Fruit fly (Drosophila melanogaster): Measurements from ENCODE around the gene CG31715.

The CG31715 gene

dm6 chr2L:10299810-10300147 lies 41.6 kb upstream of the CG31715 start, which contains the start of gene CYLD (continued):
- TF ChIP-seq Lpt (GFP tag; optimal IDR thresholded peaks at IDR 0.05): no peak
- TF ChIP-seq scrt (GFP tag; optimal IDR thresholded peaks at IDR 0.05): no peak
- TF ChIP-seq Doc2 (GFP tag; IDR thresholded peaks at IDR 0.05): no peak
- TF ChIP-seq CG17186 (GFP tag; optimal IDR thresholded peaks at IDR 0.05): no peak
- no peak for TF ChIP-seq Awh (GFP tag; IDR thresholded peaks at IDR 0.05)
- peak; percentile 63 for TF ChIP-seq Nf-YC (tag; optimal IDR thresholded peaks at IDR 0.05)
- no peak for TF ChIP-seq CG33213 (GFP tag; optimal IDR thresholded peaks at IDR 0.05)
- no peak for TF ChIP-seq run (tag; optimal IDR thresholded peaks at IDR 0.05)
- no peak for TF ChIP-seq cg (GFP tag; optimal IDR thresholded peaks at IDR 0.05)
- peak; percentile 60 for TF ChIP-seq CG4820 (GFP tag; optimal IDR thresholded peaks at IDR 0.05)
- TF ChIP-seq eve (GFP tag; optimal IDR thresholded peaks at IDR 0.05): no peak
- peak; percentile 89 for TF ChIP-seq gem (tag; optimal IDR thresholded peaks at IDR 0.05)
- TF ChIP-seq CoRest (tag; optimal IDR thresholded peaks at IDR 0.05): peak; percentile 74
- no peak for TF ChIP-seq hbn (GFP tag; IDR thresholded peaks at IDR 0.05; ENCODE audit: partially characterized antibody)
- no peak for TF ChIP-seq CG4854 (GFP tag; optimal IDR thresholded peaks at IDR 0.05)
- no peak for TF ChIP-seq Jarid2 (GFP tag; optimal IDR thresholded peaks at IDR 0.05)
- peak; percentile 67 for TF ChIP-seq CG2116 (GFP tag; optimal IDR thresholded peaks at IDR 0.05)
- TF ChIP-seq CG3995 (GFP tag; optimal IDR thresholded peaks at IDR 0.05): no peak
- TF ChIP-seq Atf-2 (GFP tag; optimal IDR thresholded peaks at IDR 0.05): no peak
- TF ChIP-seq Rx (GFP tag; IDR thresholded peaks at IDR 0.05): no peak
- TF ChIP-seq CG5245 (GFP tag; optimal IDR thresholded peaks at IDR 0.05): peak; percentile 44
- TF ChIP-seq ash1 (GFP tag; optimal IDR thresholded peaks at IDR 0.05): no peak
- TF ChIP-seq Dbx (GFP tag; IDR thresholded peaks at IDR 0.05): peak; percentile 57; the same call in 1 of the 3 replicates
- TF ChIP-seq CG10274 (GFP tag; optimal IDR thresholded peaks at IDR 0.05): no peak
- TF ChIP-seq ssp (GFP tag; IDR thresholded peaks at IDR 0.05): no peak
- peak; percentile 46 for TF ChIP-seq Asciz (GFP tag; optimal IDR thresholded peaks at IDR 0.05)
- TF ChIP-seq CG11696 (GFP tag; IDR thresholded peaks at IDR 0.05): peak; percentile 40; the same call in 1 of the 2 replicates
- no peak for TF ChIP-seq CG9876 (GFP tag; optimal IDR thresholded peaks at IDR 0.05)
- TF ChIP-seq Dfd (GFP tag; optimal IDR thresholded peaks at IDR 0.05): no peak
- TF ChIP-seq Xbp1 (GFP tag; optimal IDR thresholded peaks at IDR 0.05): peak; percentile 77
- no peak for TF ChIP-seq D (optimal IDR thresholded peaks at IDR 0.05)
- TF ChIP-seq D (GFP tag; optimal IDR thresholded peaks at IDR 0.05): peak; percentile 29
- peak; percentile 75 for TF ChIP-seq CG14710 (tag; optimal IDR thresholded peaks at IDR 0.05)
- no peak for TF ChIP-seq CG11560 (tag; IDR thresholded peaks at IDR 0.05)
- TF ChIP-seq sd (tag; optimal IDR thresholded peaks at IDR 0.05): peak; percentile 65
- TF ChIP-seq seq (GFP tag; IDR thresholded peaks at IDR 0.05): peak; percentile 41; the same call in 1 of the 2 replicates
- peak; percentile 72 for TF ChIP-seq CG9727 (GFP tag; optimal IDR thresholded peaks at IDR 0.05)
- TF ChIP-seq otp (GFP tag; IDR thresholded peaks at IDR 0.05): no peak
- peak; percentile 76 for TF ChIP-seq CG8388 (GFP tag; optimal IDR thresholded peaks at IDR 0.05)
- TF ChIP-seq CG13894 (tag; optimal IDR thresholded peaks at IDR 0.05): peak; percentile 58
- peak; percentile 51; the same call in 1 of the 2 replicates for TF ChIP-seq E2f1 (GFP tag; IDR thresholded peaks at IDR 0.05)
- TF ChIP-seq prd (optimal IDR thresholded peaks at IDR 0.05): no peak
- TF ChIP-seq prd (GFP tag; IDR thresholded peaks at IDR 0.05): peak; percentile 67
- peak; percentile 41 for TF ChIP-seq CG2875 (GFP tag; optimal IDR thresholded peaks at IDR 0.05)
- TF ChIP-seq stc (GFP tag; IDR thresholded peaks at IDR 0.05): peak; percentile 77
- TF ChIP-seq grau (tag; optimal IDR thresholded peaks at IDR 0.05): peak; percentile 78
- TF ChIP-seq sima (GFP tag; optimal IDR thresholded peaks at IDR 0.05): no peak
- no peak for TF ChIP-seq CG4282 (GFP tag; optimal IDR thresholded peaks at IDR 0.05)
- TF ChIP-seq Taf1 (GFP tag; IDR thresholded peaks at IDR 0.05): no peak
- TF ChIP-seq CG5953 (GFP tag; IDR thresholded peaks at IDR 0.05): no peak
- no peak for TF ChIP-seq Hey (tag; optimal IDR thresholded peaks at IDR 0.05)
- TF ChIP-seq Xrp1 (GFP tag; IDR thresholded peaks at IDR 0.05): peak; percentile 76
- peak; percentile 68 for TF ChIP-seq D19A (tag; optimal IDR thresholded peaks at IDR 0.05)
